Worm (Caenorhabditis elegans) whole organism, young adult: ENCODE results near the gene spp-6.

Experiments used
- F33H1.4 ChIP-seq: fragments of 200-800 bp; sonication (Bioruptor generic); IDR thresholded peaks from 2 replicates; pipeline ENCODE4 v1.3.6; 2022; ENCODE audit warnings: missing genetic modification reagents, missing genetic modification characterization, missing compliant biosample characterization
- ama-1 ChIP-seq, 3 experiments: fragments of 150-350 bp in 1 of 3; sonication (generic microtip) in 2 of 3; optimal IDR thresholded peaks; 2 replicates each; lab custom pipeline; 2014 to 2018; ENCODE audit warnings: missing biosample characterization in 2 of 3, missing genetic modification characterization in 2 of 3, missing genetic modification reagents in 2 of 3
- dpff-1 ChIP-seq: sonication (generic microtip); optimal IDR thresholded peaks from 2 replicates; lab custom pipeline; 2017; ENCODE audit warnings: mild to moderate bottlenecking, missing genetic modification characterization, missing compliant biosample characterization
- him-1 ChIP-seq: sonication (generic microtip); optimal IDR thresholded peaks from 2 replicates; lab custom pipeline; 2016; ENCODE audit warnings: missing genotype, missing genetic modification reagents, missing genetic modification characterization, missing compliant biosample characterization
- hlh-12 ChIP-seq: sonication (generic microtip); optimal IDR thresholded peaks from 2 replicates; lab custom pipeline; 2016; ENCODE audit warnings: missing genetic modification characterization, missing compliant biosample characterization
- hrde-1 ChIP-seq: sonication (generic microtip); optimal IDR thresholded peaks from 2 replicates; lab custom pipeline; 2016; ENCODE audit warnings: missing genetic modification characterization, mild to moderate bottlenecking, missing compliant biosample characterization, moderate library complexity, missing genotype, missing genetic modification reagents, borderline replicate concordance
- nhr-120 ChIP-seq: fragments of 200-800 bp; sonication (Bioruptor generic); IDR thresholded peaks from 2 replicates; pipeline ENCODE4 v1.3.6; 2022; ENCODE audit warnings: missing genetic modification characterization, missing compliant biosample characterization
- snpc-4 ChIP-seq, 5 experiments: fragments of 150-350 bp in 1 of 5; sonication (generic microtip) in 4 of 5; optimal IDR thresholded peaks; 2 replicates each; lab custom pipeline; 2014 to 2018; ENCODE audit warnings: missing genetic modification characterization in 5 of 5, missing biosample characterization in 3 of 5, antibody characterized with exemption in 2 of 5, mild to moderate bottlenecking in 2 of 5, missing compliant biosample characterization in 2 of 5, missing genotype in 2 of 5, moderate library complexity in 2 of 5, missing genetic modification reagents in 1 of 5

DNA sequence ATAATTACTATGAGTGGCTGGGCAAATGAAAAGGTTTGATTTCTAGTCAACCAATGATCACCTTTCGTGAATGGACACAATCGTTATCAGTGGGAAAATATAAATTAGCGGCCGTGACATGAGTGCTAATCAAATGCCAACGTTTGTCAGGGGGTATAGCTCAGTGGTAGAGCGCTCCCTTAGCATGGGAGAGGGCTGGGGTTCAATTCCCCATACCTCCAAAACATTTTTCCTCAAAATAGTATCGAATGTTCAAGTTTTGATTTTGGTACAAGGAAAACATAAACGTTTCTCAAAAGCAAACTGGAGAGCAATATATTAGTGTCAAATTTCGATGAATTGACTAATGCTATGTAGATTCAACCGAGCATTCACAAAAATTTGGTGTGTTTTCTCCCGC is 6.5 kb downstream of the spp-6 start:
- TF ChIP-seq snpc-4 (GFP tag; optimal IDR thresholded peaks at IDR 0.05; lab: Kevin White, UChicago) = peak; percentile 77
- TF ChIP-seq snpc-4 (tag; optimal IDR thresholded peaks at IDR 0.05; lab: Kevin White, UChicago) = peak in 3 of 4 experiments; percentile 62 to 80 (median 79)
- no peak for TF ChIP-seq hlh-12 (tag; lab: Kevin White, UChicago)
- no peak for TF ChIP-seq ama-1 (optimal IDR thresholded peaks at IDR 0.05; lab: Kevin White, UChicago)
- peak in 1 of 2 experiments; percentile 25 for TF ChIP-seq ama-1 (GFP tag; optimal IDR thresholded peaks at IDR 0.05; lab: Kevin White, UChicago)
- TF ChIP-seq nhr-120 (GFP tag; lab: Robert Waterston, UW) = no peak
- peak; percentile 80 for TF ChIP-seq him-1 (tag; lab: Kevin White, UChicago)
- TF ChIP-seq dpff-1 (tag; lab: Kevin White, UChicago) = no peak
- peak; percentile 44 for TF ChIP-seq hrde-1 (tag; lab: Kevin White, UChicago)
- no peak for TF ChIP-seq F33H1.4 (GFP tag; lab: Robert Waterston, UW)
